Comparison of ENCODE assay signal across 5 fruit fly cellular contexts in the genomic region with DNA sequence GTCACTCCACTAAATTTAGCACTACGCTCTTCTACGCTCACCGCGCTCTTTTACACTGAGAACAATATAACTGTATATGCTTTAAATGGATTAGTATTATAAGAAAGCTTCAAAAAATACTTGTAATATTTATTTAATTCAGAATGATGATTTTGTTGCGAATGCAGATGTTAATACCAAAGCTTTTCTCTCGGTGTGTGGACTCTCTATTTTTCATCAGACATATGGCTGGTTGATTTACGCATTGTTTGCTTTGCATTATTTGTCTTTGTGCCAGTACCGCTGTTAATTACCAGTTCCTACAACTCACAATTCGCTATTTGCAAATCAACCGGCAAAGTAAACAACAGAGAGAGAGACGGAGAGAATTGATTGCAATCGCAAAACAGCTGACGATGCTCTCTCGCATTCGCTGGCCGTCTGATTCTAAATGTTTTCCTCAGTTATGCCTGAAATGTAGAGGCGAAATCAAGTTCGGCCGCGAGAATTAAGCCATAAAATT.
TF ChIP-seq lines count a peak whose summit lies in the region.

No protein-coding gene starts in this region.

TF ChIP-seq in whole organism, adult, 20 proteins besides CTCF, POLR2A, EP300 and RAD21 (continued from another document):
- TF ChIP-seq Hr96 (GFP tag; optimal IDR thresholded peaks at IDR 0.05; lab: Kevin White, UChicago) = peak; percentile 96
- TF ChIP-seq CG5204 (GFP tag; optimal IDR thresholded peaks at IDR 0.05; lab: Kevin White, UChicago) = peak; percentile 99
- TF ChIP-seq CG1620 (GFP tag; optimal IDR thresholded peaks at IDR 0.05; lab: Kevin White, UChicago) = peak; percentile 98

TF ChIP-seq in whole organism, embryonic, 481 proteins besides CTCF, POLR2A, EP300 and RAD21 (continued from another document and continues in another):
- TF ChIP-seq CG3995 (GFP tag; optimal IDR thresholded peaks at IDR 0.05; lab: Kevin White, UChicago) (peak; percentile 71), sqz (GFP tag; optimal IDR thresholded peaks at IDR 0.05; lab: Kevin White, UChicago) (peak; percentile 78), ind (GFP tag; optimal IDR thresholded peaks at IDR 0.05; lab: Kevin White, UChicago) (peak; percentile 94), CG1603 (tag; optimal IDR thresholded peaks at IDR 0.05; lab: Kevin White, UChicago) (peak; percentile 96), tup (GFP tag; optimal IDR thresholded peaks at IDR 0.05; lab: Kevin White, UChicago) (peak; percentile 90), TFAM (GFP tag; optimal IDR thresholded peaks at IDR 0.05; lab: Kevin White, UChicago) (peak; percentile 78), sd (tag; optimal IDR thresholded peaks at IDR 0.05; lab: Kevin White, UChicago) (peak; percentile 85), cg (GFP tag; optimal IDR thresholded peaks at IDR 0.05; lab: Kevin White, UChicago) (no peak), CG11093 (GFP tag; IDR thresholded peaks at IDR 0.05; lab: Robert Waterston, UW) (peak; percentile 96), Med (GFP tag; lab: Kevin White, UChicago) (peak; percentile 99), h (optimal IDR thresholded peaks at IDR 0.05; lab: Kevin White, UChicago) (no peak), CG8089 (GFP tag; optimal IDR thresholded peaks at IDR 0.05; lab: Kevin White, UChicago) (peak; percentile 91), chif (GFP tag; optimal IDR thresholded peaks at IDR 0.05; lab: Kevin White, UChicago) (peak; percentile 95), lilli (GFP tag; optimal IDR thresholded peaks at IDR 0.05; lab: Kevin White, UChicago) (peak; percentile 96), Ssrp (tag; optimal IDR thresholded peaks at IDR 0.05; lab: Kevin White, UChicago) (peak; percentile 91), Hr78 (GFP tag; optimal IDR thresholded peaks at IDR 0.05; lab: Kevin White, UChicago) (peak in 1 of 2 experiments; percentile 62), CkIIα-i1 (GFP tag; IDR thresholded peaks at IDR 0.05; lab: Robert Waterston, UW) (peak; percentile 90), Ada2b (GFP tag; IDR thresholded peaks at IDR 0.05; lab: Robert Waterston, UW) (peak; percentile 98), CG9817 (tag; optimal IDR thresholded peaks at IDR 0.05; lab: Kevin White, UChicago) (peak; percentile 98), Adf1 (GFP tag; IDR thresholded peaks at IDR 0.05; lab: Robert Waterston, UW) (peak; percentile 87), CG12942 (GFP tag; optimal IDR thresholded peaks at IDR 0.05; lab: Kevin White, UChicago) (peak; percentile 95), Bteb2 (GFP tag; optimal IDR thresholded peaks at IDR 0.05; lab: Kevin White, UChicago) (peak; percentile 96), CG8388 (GFP tag; optimal IDR thresholded peaks at IDR 0.05; lab: Kevin White, UChicago) (peak; percentile 92), nom (GFP tag; optimal IDR thresholded peaks at IDR 0.05; lab: Kevin White, UChicago) (peak; percentile 96), al (GFP tag; IDR thresholded peaks at IDR 0.05; lab: Robert Waterston, UW) (peak; percentile 97), trem (tag; optimal IDR thresholded peaks at IDR 0.05; lab: Kevin White, UChicago) (peak; percentile 88), lab (GFP tag; optimal IDR thresholded peaks at IDR 0.05; lab: Kevin White, UChicago) (peak; percentile 97), ab (GFP tag; optimal IDR thresholded peaks at IDR 0.05; lab: Kevin White, UChicago) (peak; percentile 93), CG5245 (GFP tag; optimal IDR thresholded peaks at IDR 0.05; lab: Kevin White, UChicago) (peak; percentile 92), Lpt (GFP tag; optimal IDR thresholded peaks at IDR 0.05; lab: Kevin White, UChicago) (no peak), Dp (GFP tag; optimal IDR thresholded peaks at IDR 0.05; lab: Kevin White, UChicago) (peak; percentile 10)

TF ChIP-seq in whole organism, prepupa, 60 proteins besides CTCF, POLR2A, EP300 and RAD21 (continued from another document and continues in another):
- TF ChIP-seq fd85E (GFP tag; optimal IDR thresholded peaks at IDR 0.05; lab: Kevin White, UChicago) (peak; percentile 94), Met (GFP tag; optimal IDR thresholded peaks at IDR 0.05; lab: Kevin White, UChicago) (peak; percentile 99), eg (GFP tag; IDR thresholded peaks at IDR 0.05; lab: Robert Waterston, UW) (peak; percentile 100), CG1621 (tag; optimal IDR thresholded peaks at IDR 0.05; lab: Kevin White, UChicago) (peak; percentile 98), Eip93F (GFP tag; optimal IDR thresholded peaks at IDR 0.05; lab: Kevin White, UChicago) (peak; percentile 95), CG10669 (GFP tag; optimal IDR thresholded peaks at IDR 0.05; lab: Kevin White, UChicago) (peak; percentile 99), Blimp-1 (GFP tag; optimal IDR thresholded peaks at IDR 0.05; lab: Kevin White, UChicago) (peak; percentile 87), CG16779 (tag; optimal IDR thresholded peaks at IDR 0.05; lab: Kevin White, UChicago) (peak; percentile 98), CG8632 (GFP tag; optimal IDR thresholded peaks at IDR 0.05; lab: Kevin White, UChicago) (peak; percentile 99), Ets21C (GFP tag; optimal IDR thresholded peaks at IDR 0.05; lab: Kevin White, UChicago) (peak; percentile 95), CG3032 (tag; optimal IDR thresholded peaks at IDR 0.05; lab: Kevin White, UChicago) (peak; percentile 98), CG8319 (GFP tag; optimal IDR thresholded peaks at IDR 0.05; lab: Kevin White, UChicago) (peak; percentile 98), Sox15 (GFP tag; optimal IDR thresholded peaks at IDR 0.05; lab: Kevin White, UChicago) (peak; percentile 95), spab (GFP tag; optimal IDR thresholded peaks at IDR 0.05; lab: Kevin White, UChicago) (peak; percentile 99), net (GFP tag; optimal IDR thresholded peaks at IDR 0.05; lab: Kevin White, UChicago) (peak; percentile 99), OdsH (GFP tag; optimal IDR thresholded peaks at IDR 0.05; lab: Kevin White, UChicago) (peak; percentile 99), fd59A (GFP tag; optimal IDR thresholded peaks at IDR 0.05; lab: Kevin White, UChicago) (peak; percentile 99), cyc (GFP tag; optimal IDR thresholded peaks at IDR 0.05; lab: Kevin White, UChicago) (peak; percentile 97), Smox (GFP tag; optimal IDR thresholded peaks at IDR 0.05; lab: Kevin White, UChicago) (peak; percentile 97), svp (GFP tag; lab: Kevin White, UChicago) (peak; percentile 98), Eip75B (GFP tag; optimal IDR thresholded peaks at IDR 0.05; lab: Kevin White, UChicago) (peak; percentile 99), CG10631 (GFP tag; optimal IDR thresholded peaks at IDR 0.05; lab: Kevin White, UChicago) (peak; percentile 99), CG34406 (GFP tag; optimal IDR thresholded peaks at IDR 0.05; lab: Kevin White, UChicago) (peak; percentile 99), CG11294 (GFP tag; IDR thresholded peaks at IDR 0.05; lab: Robert Waterston, UW) (peak; percentile 99), CG3919 (GFP tag; optimal IDR thresholded peaks at IDR 0.05; lab: Kevin White, UChicago) (peak; percentile 99), esn (GFP tag; optimal IDR thresholded peaks at IDR 0.05; lab: Kevin White, UChicago) (peak; percentile 99), pdm3 (GFP tag; optimal IDR thresholded peaks at IDR 0.05; lab: Kevin White, UChicago) (peak; percentile 99), Hr39 (GFP tag; optimal IDR thresholded peaks at IDR 0.05; lab: Kevin White, UChicago) (peak; percentile 97), Sox102F (GFP tag; optimal IDR thresholded peaks at IDR 0.05; lab: Kevin White, UChicago) (peak; percentile 99), CG4318 (GFP tag; optimal IDR thresholded peaks at IDR 0.05; lab: Kevin White, UChicago) (peak; percentile 96), CG6163 (GFP tag; IDR thresholded peaks at IDR 0.05; lab: Robert Waterston, UW) (peak; percentile 100), vri (GFP tag; optimal IDR thresholded peaks at IDR 0.05; lab: Kevin White, UChicago) (peak; percentile 99)

TF ChIP-seq in whole organism, pupa, 21 proteins besides CTCF, POLR2A, EP300 and RAD21 (continued from another document):
- TF ChIP-seq CG14655 (GFP tag; optimal IDR thresholded peaks at IDR 0.05; lab: Kevin White, UChicago) = peak; percentile 99

TF ChIP-seq in whole organism, wandering third instar larva, 38 proteins besides CTCF, POLR2A, EP300 and RAD21 (continued from another document):
- TF ChIP-seq Hnf4 (GFP tag; optimal IDR thresholded peaks at IDR 0.05; lab: Kevin White, UChicago) (peak; percentile 99), dl (GFP tag; optimal IDR thresholded peaks at IDR 0.05; lab: Kevin White, UChicago; ENCODE audit: insufficient read depth in 1 of 2, partially characterized antibody in 2 of 2) (peak; percentile 54 to 79), Jra (GFP tag; optimal IDR thresholded peaks at IDR 0.05; lab: Kevin White, UChicago) (peak; percentile 98), brk (GFP tag; optimal IDR thresholded peaks at IDR 0.05; lab: Kevin White, UChicago) (peak; percentile 98), Dfd (GFP tag; optimal IDR thresholded peaks at IDR 0.05; lab: Kevin White, UChicago) (no peak), Rel (GFP tag; optimal IDR thresholded peaks at IDR 0.05; lab: Kevin White, UChicago) (peak; percentile 87), Rel (tag; optimal IDR thresholded peaks at IDR 0.05; lab: Kevin White, UChicago) (peak; percentile 88), Mio (GFP tag; optimal IDR thresholded peaks at IDR 0.05; lab: Kevin White, UChicago) (peak; percentile 86), pan (optimal IDR thresholded peaks at IDR 0.05; lab: Kevin White, UChicago) (no peak), CG9705 (GFP tag; optimal IDR thresholded peaks at IDR 0.05; lab: Kevin White, UChicago) (peak; percentile 89), dsf (GFP tag; optimal IDR thresholded peaks at IDR 0.05; lab: Kevin White, UChicago; ENCODE audit: borderline replicate concordance) (peak; percentile 93), dmrt93B (GFP tag; optimal IDR thresholded peaks at IDR 0.05; lab: Kevin White, UChicago) (peak; percentile 89), N (GFP tag; optimal IDR thresholded peaks at IDR 0.05; lab: Kevin White, UChicago) (no peak), foxo (GFP tag; optimal IDR thresholded peaks at IDR 0.05; lab: Kevin White, UChicago) (peak; percentile 85 to 98), usp (GFP tag; optimal IDR thresholded peaks at IDR 0.05; lab: Kevin White, UChicago) (no peak), rgr (GFP tag; optimal IDR thresholded peaks at IDR 0.05; lab: Kevin White, UChicago) (peak; percentile 99), jim (GFP tag; optimal IDR thresholded peaks at IDR 0.05; lab: Kevin White, UChicago) (peak; percentile 83), lola (GFP tag; optimal IDR thresholded peaks at IDR 0.05; lab: Kevin White, UChicago) (no peak)
